Worm (Caenorhabditis elegans) whole organism, L4 larva: ENCODE data around the gene srx-47.

Experiments
- dpl-1 ChIP-seq: fragments of 150-350 bp; optimal IDR thresholded peaks from 2 replicates; lab custom pipeline; 2014; ENCODE audit warnings: missing biosample characterization, missing genetic modification reagents, missing genetic modification characterization
- fos-1 ChIP-seq: fragments of 150-350 bp; optimal IDR thresholded peaks from 2 replicates; lab custom pipeline; 2014; ENCODE audit warnings: missing biosample characterization, missing genetic modification characterization
- nhr-102 ChIP-seq: sonication (generic microtip); optimal IDR thresholded peaks from 2 replicates; lab custom pipeline; 2016; ENCODE audit warnings: mild to moderate bottlenecking, missing genetic modification characterization, moderate library complexity, missing compliant biosample characterization
- ztf-11 ChIP-seq: fragments of 150-350 bp; optimal IDR thresholded peaks from 2 replicates; lab custom pipeline; 2014; ENCODE audit warnings: missing biosample characterization, missing genetic modification characterization

- no peak for TF ChIP-seq ztf-11 (tag; lab: Kevin White, UChicago)
- TF ChIP-seq dpl-1, result no peak
- TF ChIP-seq nhr-102 (tag; lab: Kevin White, UChicago), result no peak
- no peak for TF ChIP-seq fos-1 (tag; lab: Kevin White, UChicago)
Observed at ce11 chrV:9324167-9324566, 25.6 kb upstream of the srx-47 start.
